Fruit fly (Drosophila melanogaster) S2 (cell line): ENCODE results near the gene HIPP1.

Source experiments
- CG8478 ChIP-seq: fragments of >200 bp; optimal IDR thresholded peaks from 2 replicates; lab custom pipeline; 2018
- CTCF ChIP-seq, 2 experiments: fragments of >200 bp; optimal IDR thresholded peaks; 2 replicates each; lab custom pipeline; 2018

The HIPP1 gene

dm6 chr3L:20809088-20809999 lies at the start of gene HIPP1, which contains the start of gene CG3634:
Gene HIPP1 (plus strand): TSS chr3L:20809669.
Gene CG3634 (minus strand): TSS chr3L:20809272.
- TF ChIP-seq CTCF (optimal IDR thresholded peaks at IDR 0.05; lab: Kevin White, UChicago) (no peak), CG8478 (lab: Kevin White, UChicago) (no peak)

DNA sequence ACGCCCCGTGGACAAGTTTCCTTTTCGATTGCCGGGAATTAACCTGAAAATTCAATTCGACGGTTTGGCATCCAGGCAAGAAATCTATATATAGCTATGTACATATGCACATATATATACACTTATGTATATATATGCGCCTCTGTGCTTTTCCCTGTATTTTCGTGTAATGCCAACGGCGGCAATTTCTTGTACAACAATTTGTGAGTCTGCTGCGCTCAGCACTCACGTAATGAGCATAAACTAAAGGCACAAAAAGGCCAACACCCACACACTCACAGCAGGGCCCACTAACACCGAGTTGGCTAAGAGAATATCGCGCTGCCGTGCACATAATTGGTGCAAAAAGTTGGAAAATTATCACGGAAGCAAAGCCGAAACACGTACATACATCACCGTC lies 48.0 kb upstream of the HIPP1 start:
- TF ChIP-seq CG8478 (lab: Kevin White, UChicago): no peak
- no peak for TF ChIP-seq CTCF (optimal IDR thresholded peaks at IDR 0.05; lab: Kevin White, UChicago)

dm6 chr3L:20767227-20767626 lies 42.2 kb upstream of the HIPP1 start:
- TF ChIP-seq CTCF (optimal IDR thresholded peaks at IDR 0.05; lab: Kevin White, UChicago): no peak
- TF ChIP-seq CG8478 (lab: Kevin White, UChicago): no peak

dm6 chr3L:20769350-20769749 lies 40.1 kb upstream of the HIPP1 start, which contains the start of the genes CG4074 and CG4186:
Gene CG4074 (minus strand): TSS chr3L:20769500.
Gene CG4186 (plus strand): TSS chr3L:20769586.
- TF ChIP-seq CG8478 (lab: Kevin White, UChicago): no peak
- TF ChIP-seq CTCF (optimal IDR thresholded peaks at IDR 0.05; lab: Kevin White, UChicago): peak in 1 of 2 experiments; percentile 9

- TF ChIP-seq CTCF (optimal IDR thresholded peaks at IDR 0.05; lab: Kevin White, UChicago): no peak
- TF ChIP-seq CG8478 (lab: Kevin White, UChicago): no peak
Observed at dm6 chr3L:20771001-20771890, 38.2 kb upstream of the HIPP1 start, which contains the start of the genes CG4042 and Pitslre. Gene CG4042 (minus strand): TSS chr3L:20771507. Gene Pitslre (plus strand): TSS chr3L:20771528.

- TF ChIP-seq CTCF (optimal IDR thresholded peaks at IDR 0.05; lab: Kevin White, UChicago): no peak
- no peak for TF ChIP-seq CG8478 (lab: Kevin White, UChicago)
Observed at dm6 chr3L:20771891-20772646, 37.4 kb upstream of the HIPP1 start.

dm6 chr3L:20772647-20773015 lies 36.8 kb upstream of the HIPP1 start:
- no peak for TF ChIP-seq CG8478 (lab: Kevin White, UChicago)
- TF ChIP-seq CTCF (optimal IDR thresholded peaks at IDR 0.05; lab: Kevin White, UChicago): no peak

- TF ChIP-seq CTCF (optimal IDR thresholded peaks at IDR 0.05; lab: Kevin White, UChicago) (no peak), CG8478 (lab: Kevin White, UChicago) (no peak)
Observed at dm6 chr3L:20777496-20777895, 32.0 kb upstream of the HIPP1 start.

dm6 chr3L:20778224-20779063 lies 31.0 kb upstream of the HIPP1 start, which contains the start of the genes Pex16 and Pex14:
Gene Pex16 (minus strand): TSS chr3L:20778264.
Gene Pex14 (plus strand): TSS chr3L:20778799.
- no peak for TF ChIP-seq CTCF (optimal IDR thresholded peaks at IDR 0.05; lab: Kevin White, UChicago)
- no peak for TF ChIP-seq CG8478 (lab: Kevin White, UChicago)

dm6 chr3L:20784394-20784793 lies 25.1 kb upstream of the HIPP1 start:
- TF ChIP-seq CG8478 (lab: Kevin White, UChicago) (no peak), CTCF (optimal IDR thresholded peaks at IDR 0.05; lab: Kevin White, UChicago) (no peak)

DNA sequence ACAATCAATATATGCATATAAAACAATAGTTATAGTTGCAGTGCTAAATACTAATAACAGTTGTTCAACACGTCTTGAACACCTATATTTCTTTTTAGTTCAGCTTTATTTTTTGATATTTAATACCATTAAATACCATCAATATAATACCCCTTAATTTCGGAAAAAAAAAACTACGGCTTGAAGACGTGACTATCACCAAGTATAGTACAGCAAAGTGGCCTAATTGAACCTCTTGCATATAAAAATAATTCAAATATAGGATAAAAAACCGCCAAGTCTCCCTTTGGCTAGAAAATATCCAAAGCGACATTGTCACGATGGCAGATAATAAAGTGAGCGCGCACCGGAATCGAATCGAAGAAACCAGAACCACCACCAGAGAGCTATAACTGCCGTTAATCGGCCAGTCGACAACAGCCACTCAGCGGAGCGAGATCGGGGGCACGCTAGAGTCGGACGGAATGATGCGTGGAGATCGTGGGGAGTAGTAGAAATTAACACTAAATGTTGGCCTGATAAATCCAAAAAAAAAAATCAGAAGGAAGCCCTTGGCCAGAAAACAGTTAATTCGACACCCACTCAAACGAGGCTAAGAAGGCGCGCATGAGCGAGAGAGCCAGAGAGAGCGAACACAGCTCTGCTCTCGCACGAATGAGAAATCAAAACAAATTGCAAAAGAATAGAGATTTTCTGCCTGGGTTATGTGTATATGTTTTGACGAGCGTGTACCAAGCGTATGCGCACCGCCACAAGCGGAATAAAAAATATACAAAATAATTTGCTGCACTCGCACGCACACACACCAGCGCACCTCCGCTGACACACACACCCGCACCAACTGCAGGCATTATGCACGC lies 24.4 kb upstream of the HIPP1 start:
- TF ChIP-seq CG8478 (lab: Kevin White, UChicago) (no peak), CTCF (optimal IDR thresholded peaks at IDR 0.05; lab: Kevin White, UChicago) (no peak)
